Fruit fly (Drosophila melanogaster) whole organism, adult: ENCODE measurements around the gene CG14183.
A peak's percentile ranks its signal among the peaks of the same experiment; 100 is the strongest.

Experiments used
- CG1620 ChIP-seq: fragments of 200-800 bp; sonication (Bioruptor generic); optimal IDR thresholded peaks from 2 replicates; lab custom pipeline; 2016; ENCODE audit warnings: missing biosample characterization, missing genetic modification characterization
- CG7045 ChIP-seq: fragments of 200-800 bp; sonication (Bioruptor generic); optimal IDR thresholded peaks from 2 replicates; lab custom pipeline; 2017; ENCODE audit warnings: missing biosample characterization, mild to moderate bottlenecking, missing genetic modification characterization
- Mnt ChIP-seq: fragments of 200-800 bp; sonication (Bioruptor generic); optimal IDR thresholded peaks from 2 replicates; lab custom pipeline; 2016; ENCODE audit warnings: missing biosample characterization, mild to moderate bottlenecking, missing genetic modification characterization
- kay ChIP-seq: fragments of 200-800 bp; sonication (Bioruptor generic); peaks from one replicate; lab custom pipeline; 2016; ENCODE audit warnings: missing biosample characterization, missing genetic modification characterization, borderline replicate concordance
- tj ChIP-seq: fragments of 200-800 bp; sonication (Bioruptor generic); optimal IDR thresholded peaks from 3 replicates; lab custom pipeline; 2017; ENCODE audit warnings: missing biosample characterization, mild to moderate bottlenecking, missing genetic modification characterization, moderate library complexity
- toe ChIP-seq: fragments of 200-800 bp; sonication (Bioruptor generic); optimal IDR thresholded peaks from 2 replicates; lab custom pipeline; 2016; ENCODE audit warnings: missing biosample characterization, missing genetic modification characterization

dm6 chr3L:19985768-19986167 is 41.9 kb downstream of the CG14183 start, which contains the start of the genes hale and schuy:
- no peak for TF ChIP-seq CG7045 (GFP tag; lab: Kevin White, UChicago)
- TF ChIP-seq kay (GFP tag; lab: Kevin White, UChicago), result peak; percentile 6
- no peak for TF ChIP-seq CG1620
- TF ChIP-seq tj (GFP tag; lab: Kevin White, UChicago), result no peak
- no peak for TF ChIP-seq toe (GFP tag; lab: Kevin White, UChicago)
- no peak for TF ChIP-seq Mnt (GFP tag; lab: Kevin White, UChicago)
